Worm (Caenorhabditis elegans): ENCODE results near the gene T03F7.6.
A peak's percentile ranks its signal among the peaks of the same experiment; 100 is the strongest.

The T03F7.6 gene

DNA sequence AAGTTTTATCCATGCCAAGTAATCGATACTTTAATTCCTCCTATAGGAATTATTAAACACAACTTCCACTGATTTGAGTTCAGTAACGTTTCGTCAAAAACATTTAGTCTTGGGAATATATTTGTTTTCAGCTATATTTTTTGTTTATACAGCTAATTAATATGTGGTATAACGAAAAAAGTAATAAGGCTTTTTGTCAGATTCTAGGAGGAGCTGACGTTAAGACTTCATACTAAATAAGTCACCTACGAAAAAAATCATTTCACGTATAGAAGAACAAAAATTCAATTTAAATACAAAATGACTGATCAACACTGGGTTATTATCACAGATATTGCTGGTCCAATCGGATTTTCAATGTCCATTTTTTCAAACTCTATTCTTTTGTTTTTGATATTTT, 25.7 kb upstream of the T03F7.6 start, which contains the start of gene str-115:
Gene str-115 (plus strand): TSS at position 301 of the 400 bp plus-strand sequence.
- no peak for TF ChIP-seq ceh-83 (GFP tag; optimal IDR thresholded peaks at IDR 0.05)
- TF ChIP-seq tbx-8 (GFP tag; optimal IDR thresholded peaks at IDR 0.05) = no peak
- no peak for TF ChIP-seq nhr-12 (tag; optimal IDR thresholded peaks at IDR 0.05)
- no peak for TF ChIP-seq sptf-1 (tag; optimal IDR thresholded peaks at IDR 0.05)
- TF ChIP-seq cnd-1 (tag; optimal IDR thresholded peaks at IDR 0.05) = no peak
- no peak for TF ChIP-seq sem-2 (GFP tag; optimal IDR thresholded peaks at IDR 0.05)
- no peak for TF ChIP-seq drap-1 (GFP tag; optimal IDR thresholded peaks at IDR 0.05)
- no peak for TF ChIP-seq nhr-237 (tag; optimal IDR thresholded peaks at IDR 0.05)
- TF ChIP-seq nhr-76 (tag; optimal IDR thresholded peaks at IDR 0.05) = no peak
- TF ChIP-seq blmp-1 (tag; optimal IDR thresholded peaks at IDR 0.05) = no peak
- no peak for TF ChIP-seq mab-5 (tag; optimal IDR thresholded peaks at IDR 0.05)
- TF ChIP-seq mls-2 (tag; optimal IDR thresholded peaks at IDR 0.05) = no peak
- no peak for TF ChIP-seq elt-1 (tag; optimal IDR thresholded peaks at IDR 0.05; ENCODE audit: borderline replicate concordance, insufficient read depth)
- no peak for TF ChIP-seq M03D4.4 (tag; optimal IDR thresholded peaks at IDR 0.05)
- TF ChIP-seq lin-32 (GFP tag; optimal IDR thresholded peaks at IDR 0.05) = no peak
- TF ChIP-seq lin-13 (tag; optimal IDR thresholded peaks at IDR 0.05) = no peak
- TF ChIP-seq ceh-43 (GFP tag; optimal IDR thresholded peaks at IDR 0.05) = no peak

DNA sequence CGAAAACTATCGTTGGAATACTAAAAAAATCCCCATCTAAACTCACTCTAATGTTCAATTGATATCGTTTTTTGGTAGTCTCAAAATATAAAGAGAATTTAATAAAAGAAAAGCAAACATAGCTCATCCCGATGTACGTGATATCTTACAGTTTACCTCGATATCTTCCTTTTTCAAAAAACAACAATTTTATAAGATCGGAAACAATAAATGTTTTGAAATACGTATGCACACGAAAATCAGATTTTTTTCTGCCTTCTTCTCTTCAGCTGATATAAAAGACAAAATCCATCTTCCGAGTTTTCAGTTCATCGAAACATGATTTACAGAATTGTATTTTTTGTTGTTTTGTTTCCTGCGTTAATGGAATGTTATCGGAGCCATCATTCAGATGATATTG, 23.4 kb upstream of the T03F7.6 start, which contains the start of gene clec-222:
Gene clec-222 (plus strand): TSS at position 301 of the 400 bp plus-strand sequence.
- TF ChIP-seq sem-2 (GFP tag; optimal IDR thresholded peaks at IDR 0.05) (no peak), hlh-1 (tag; optimal IDR thresholded peaks at IDR 0.05) (no peak), ztf-11 (tag; optimal IDR thresholded peaks at IDR 0.05) (no peak), nhr-76 (tag; optimal IDR thresholded peaks at IDR 0.05) (no peak), nhr-237 (tag; optimal IDR thresholded peaks at IDR 0.05) (no peak), ces-1 (GFP tag; optimal IDR thresholded peaks at IDR 0.05) (no peak), lin-13 (tag; optimal IDR thresholded peaks at IDR 0.05) (no peak), ceh-39 (tag; optimal IDR thresholded peaks at IDR 0.05) (no peak), unc-62 (GFP tag; optimal IDR thresholded peaks at IDR 0.05) (no peak), ham-2 (GFP tag; optimal IDR thresholded peaks at IDR 0.05) (no peak), M03D4.4 (tag; optimal IDR thresholded peaks at IDR 0.05) (no peak)

DNA sequence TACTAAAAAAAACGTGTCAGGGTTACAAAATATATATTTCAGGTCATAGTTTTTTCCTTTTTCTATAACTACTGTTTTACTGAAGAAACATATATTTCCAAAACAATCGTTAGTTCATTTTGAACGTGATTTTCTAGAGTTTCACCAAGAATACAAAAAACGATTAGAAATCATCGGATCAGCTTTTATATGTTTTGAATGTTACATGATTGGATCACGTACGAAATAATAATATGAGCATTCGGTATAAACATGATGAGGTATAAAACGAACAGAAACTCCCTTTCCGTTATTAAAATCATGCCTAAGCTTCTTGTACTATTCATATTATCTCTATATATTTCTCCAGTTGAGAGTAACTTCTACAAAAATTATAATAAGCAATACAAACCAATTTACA, 21.6 kb upstream of the T03F7.6 start, which contains the start of gene clec-223:
Gene clec-223 (plus strand): TSS at position 301 of the 400 bp plus-strand sequence.
- TF ChIP-seq nhr-12 (tag; optimal IDR thresholded peaks at IDR 0.05) (no peak), mls-2 (tag; optimal IDR thresholded peaks at IDR 0.05) (no peak), ceh-39 (tag; optimal IDR thresholded peaks at IDR 0.05) (no peak), flh-1 (GFP tag; optimal IDR thresholded peaks at IDR 0.05) (no peak), elt-3 (tag; optimal IDR thresholded peaks at IDR 0.05) (no peak), ztf-11 (tag; optimal IDR thresholded peaks at IDR 0.05) (no peak), ham-2 (GFP tag; optimal IDR thresholded peaks at IDR 0.05) (no peak), sptf-1 (tag; optimal IDR thresholded peaks at IDR 0.05) (no peak), zip-8 (tag; optimal IDR thresholded peaks at IDR 0.05) (no peak)

DNA sequence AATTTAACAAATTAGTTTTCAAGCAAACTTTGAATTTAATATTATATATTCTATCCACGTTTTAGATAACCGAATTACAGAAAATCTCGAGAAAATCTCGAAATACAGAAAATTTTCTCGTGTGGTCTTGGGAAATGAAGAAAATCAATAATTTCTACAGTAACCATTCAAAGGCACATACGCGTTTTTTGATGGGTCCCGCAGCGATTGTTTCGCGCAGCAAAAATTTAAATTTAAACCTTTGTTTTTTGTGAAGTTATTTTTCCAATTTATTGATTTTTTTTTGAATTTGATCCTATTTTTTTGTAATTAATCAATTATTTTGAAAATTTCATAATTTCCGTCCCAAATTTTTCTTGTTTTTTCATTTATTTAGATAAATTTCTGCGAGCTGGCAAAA, 14.9 kb upstream of the T03F7.6 start:
- TF ChIP-seq drap-1 (GFP tag; optimal IDR thresholded peaks at IDR 0.05) (no peak), elt-3 (tag; optimal IDR thresholded peaks at IDR 0.05) (no peak), elt-1 (tag; optimal IDR thresholded peaks at IDR 0.05; ENCODE audit: borderline replicate concordance, insufficient read depth) (no peak), mls-2 (tag; optimal IDR thresholded peaks at IDR 0.05) (no peak), mab-5 (tag; optimal IDR thresholded peaks at IDR 0.05) (no peak), ces-1 (GFP tag; optimal IDR thresholded peaks at IDR 0.05) (no peak), lsy-2 (tag; optimal IDR thresholded peaks at IDR 0.05) (no peak), mep-1 (tag; optimal IDR thresholded peaks at IDR 0.05) (no peak), blmp-1 (tag; optimal IDR thresholded peaks at IDR 0.05) (no peak)

DNA sequence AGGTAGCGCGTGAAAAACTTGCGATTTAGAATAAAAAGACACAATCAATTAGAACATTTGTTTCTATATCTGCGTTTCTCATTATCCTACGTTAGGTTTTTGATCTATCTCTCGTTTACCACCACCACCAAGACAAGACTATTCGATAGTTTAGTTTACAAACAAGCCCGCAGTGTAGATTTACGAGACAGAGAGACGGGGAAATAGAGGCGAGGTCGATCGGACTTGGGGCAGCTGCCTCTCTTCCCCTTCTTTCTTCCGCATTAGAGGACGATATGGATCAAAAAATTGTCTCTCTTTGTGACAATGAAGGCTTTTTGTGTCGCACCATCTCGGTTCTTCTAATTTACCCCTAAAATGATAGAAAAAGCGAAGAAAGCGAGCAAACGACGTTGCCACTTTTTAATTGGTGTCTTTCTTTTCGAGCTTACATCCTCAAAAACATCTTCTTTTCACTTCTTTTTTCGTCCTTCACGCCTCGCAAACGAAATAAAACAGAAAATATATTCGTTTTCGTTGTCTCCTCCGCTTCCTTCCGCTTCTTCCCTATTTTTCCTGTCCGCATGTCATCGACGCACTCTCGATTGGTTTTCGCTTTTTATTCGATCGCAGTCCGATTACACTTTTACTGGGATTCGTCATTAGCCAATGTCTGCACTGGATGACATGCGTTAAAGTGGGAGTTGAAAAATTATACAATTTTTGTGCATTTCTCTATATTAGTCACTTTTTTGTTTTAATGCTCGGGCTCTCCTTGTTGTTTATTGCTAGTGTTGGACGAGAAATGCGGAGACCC, 12.9 kb upstream of the T03F7.6 start:
- TF ChIP-seq elt-1 (tag; optimal IDR thresholded peaks at IDR 0.05; ENCODE audit: borderline replicate concordance, insufficient read depth) (peak; percentile 41), snpc-4 (tag; optimal IDR thresholded peaks at IDR 0.05) (no peak), nhr-12 (tag; optimal IDR thresholded peaks at IDR 0.05) (no peak), unc-120 (tag; optimal IDR thresholded peaks at IDR 0.05; ENCODE audit: poor library complexity, severe bottlenecking) (peak; percentile 38), unc-62 (GFP tag; optimal IDR thresholded peaks at IDR 0.05) (peak; percentile 39), nhr-237 (tag; optimal IDR thresholded peaks at IDR 0.05) (no peak), zip-8 (tag; optimal IDR thresholded peaks at IDR 0.05) (no peak), ham-2 (GFP tag; optimal IDR thresholded peaks at IDR 0.05) (peak; percentile 65), tbx-8 (GFP tag; optimal IDR thresholded peaks at IDR 0.05) (no peak), blmp-1 (tag; optimal IDR thresholded peaks at IDR 0.05) (peak; percentile 69), nhr-2 (tag; optimal IDR thresholded peaks at IDR 0.05) (no peak), flh-1 (GFP tag; optimal IDR thresholded peaks at IDR 0.05) (no peak), ceh-39 (tag; optimal IDR thresholded peaks at IDR 0.05) (peak; percentile 39), lin-13 (tag; optimal IDR thresholded peaks at IDR 0.05) (no peak), ceh-43 (GFP tag; optimal IDR thresholded peaks at IDR 0.05) (no peak), hlh-1 (tag; optimal IDR thresholded peaks at IDR 0.05) (peak; percentile 91), mep-1 (tag; optimal IDR thresholded peaks at IDR 0.05) (peak; percentile 7), ces-1 (GFP tag; optimal IDR thresholded peaks at IDR 0.05) (peak; percentile 3)
